Worm (Caenorhabditis elegans) whole organism, midembryonic: ENCODE results near the gene slr-2.

ENCODE experiments used
- T22C8.4 ChIP-seq: fragments of 200-800 bp; sonication (Bioruptor generic); IDR thresholded peaks from 2 replicates; pipeline ENCODE4 v1.3.6; 2022; ENCODE audit warnings: missing genetic modification characterization, missing compliant biosample characterization
- cog-1 ChIP-seq: sonication (generic microtip); optimal IDR thresholded peaks from 2 replicates; lab custom pipeline; 2016; ENCODE audit warnings: missing genetic modification characterization, missing compliant biosample characterization
- flt-1 ChIP-seq: fragments of 200-800 bp; sonication (Bioruptor generic); IDR thresholded peaks from 2 replicates; pipeline ENCODE4 v1.3.6; 2022; ENCODE audit warnings: missing genetic modification characterization, missing compliant biosample characterization
- klf-2 ChIP-seq: fragments of 200-800 bp; sonication (Bioruptor generic); conservative IDR thresholded peaks from 2 replicates; pipeline ENCODE4 v1.3.6; 2022; ENCODE audit warnings: missing genetic modification reagents, missing genetic modification characterization, missing compliant biosample characterization
- med-1 ChIP-seq: sonication (generic microtip); optimal IDR thresholded peaks from 2 replicates; lab custom pipeline; 2017; ENCODE audit warnings: missing genetic modification characterization, mild to moderate bottlenecking, missing compliant biosample characterization, antibody characterized with exemption, missing genetic modification reagents; ENCODE audit not compliant: insufficient read depth
- ref-1 ChIP-seq: fragments of 200-800 bp; sonication (Bioruptor generic); conservative IDR thresholded peaks from 2 replicates; pipeline ENCODE4 v1.3.6; 2022; ENCODE audit warnings: missing genetic modification reagents, missing genetic modification characterization, missing compliant biosample characterization
- tab-1 ChIP-seq: fragments of 200-800 bp; sonication (Bioruptor generic); IDR thresholded peaks from 2 replicates; pipeline ENCODE4 v1.3.6; 2022; ENCODE audit warnings: missing genetic modification characterization, missing compliant biosample characterization
- ztf-23 ChIP-seq: fragments of 200-800 bp; sonication (Bioruptor generic); IDR thresholded peaks from 2 replicates; pipeline ENCODE4 v1.3.6; 2022; ENCODE audit warnings: missing genetic modification reagents, missing genetic modification characterization, missing compliant biosample characterization
- ztf-29 ChIP-seq: fragments of 200-800 bp; sonication (Bioruptor generic); IDR thresholded peaks from 2 replicates; pipeline ENCODE4 v1.3.6; 2022; ENCODE audit warnings: missing genetic modification reagents, missing genetic modification characterization, missing compliant biosample characterization

slr-2 gene

ce11 chrV:18129663-18130272 lies 42.8 kb downstream of the slr-2 start:
- peak; percentile 82 for TF ChIP-seq T22C8.4 (GFP tag; lab: Robert Waterston, UW)

- no peak for TF ChIP-seq med-1 (GFP tag; lab: Kevin White, UChicago)
- TF ChIP-seq ref-1 (GFP tag; lab: Robert Waterston, UW), result no peak
- no peak for TF ChIP-seq cog-1 (tag; lab: Kevin White, UChicago)
- TF ChIP-seq tab-1 (GFP tag; lab: Robert Waterston, UW), result no peak
- no peak for TF ChIP-seq klf-2 (GFP tag; lab: Robert Waterston, UW)
- TF ChIP-seq flt-1, result no peak
These were observed 44.1 kb downstream of the slr-2 start, which contains the start of gene Y37H2A.12 for ce11 chrV:18131049-18131448. TSS of gene Y37H2A.12 (minus strand) at chrV:18131129.

DNA sequence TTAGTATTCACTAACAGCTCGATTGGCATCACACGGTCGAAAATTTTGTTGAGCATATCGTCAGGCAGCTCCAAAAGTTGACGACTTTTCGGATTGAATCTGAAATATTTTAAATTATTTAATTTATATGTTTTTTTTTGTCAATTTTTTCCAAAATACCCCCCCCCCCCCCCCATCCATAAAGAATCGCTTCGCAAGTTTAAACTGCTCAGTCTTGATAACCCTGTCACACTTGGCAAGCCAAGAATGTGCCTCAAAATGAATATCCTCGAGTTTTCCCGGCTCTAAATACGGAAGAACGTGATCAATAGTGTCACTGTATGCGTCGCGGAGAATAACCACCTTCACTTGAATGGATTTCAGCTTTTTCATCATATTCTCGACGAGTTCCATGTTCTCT lies 46.3 kb downstream of the slr-2 start, which contains the start of gene Y37H2A.18:
TSS of gene Y37H2A.18 (minus strand) at position 101 of the 400 bp plus-strand sequence.
- TF ChIP-seq tab-1 (GFP tag; lab: Robert Waterston, UW), result no peak
- TF ChIP-seq cog-1 (tag; lab: Kevin White, UChicago), result no peak
- no peak for TF ChIP-seq med-1 (GFP tag; lab: Kevin White, UChicago)
- TF ChIP-seq ztf-23, result no peak
- TF ChIP-seq ref-1 (GFP tag; lab: Robert Waterston, UW), result no peak
- no peak for TF ChIP-seq flt-1
- no peak for TF ChIP-seq ztf-29 (GFP tag; lab: Robert Waterston, UW)
- TF ChIP-seq T22C8.4 (GFP tag; lab: Robert Waterston, UW), result no peak
- TF ChIP-seq klf-2 (GFP tag; lab: Robert Waterston, UW), result no peak

DNA sequence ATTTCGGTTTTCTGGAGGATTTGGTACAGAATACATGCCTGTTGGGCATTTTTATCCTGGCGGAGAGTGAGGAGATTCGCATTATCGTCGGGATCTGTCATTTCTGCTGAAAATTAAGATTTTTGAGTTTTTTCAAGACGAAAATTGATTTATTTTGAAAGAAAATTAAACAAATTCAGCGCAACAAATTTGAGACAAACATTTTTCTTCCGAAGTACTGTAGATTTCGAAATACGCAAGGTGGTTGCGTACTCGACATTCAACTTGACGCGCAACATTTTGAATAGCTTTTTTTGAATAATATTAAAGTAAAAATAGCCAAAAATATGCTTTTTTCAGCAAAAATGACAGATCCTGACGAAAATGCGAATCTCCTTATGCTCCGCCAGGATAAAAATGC lies 47.5 kb downstream of the slr-2 start, which contains the start of gene Y37H2A.7:
TSS of gene Y37H2A.7 (minus strand) at position 101 of the 400 bp plus-strand sequence.
- TF ChIP-seq klf-2 (GFP tag; lab: Robert Waterston, UW) (no peak), ref-1 (GFP tag; lab: Robert Waterston, UW) (no peak)

DNA sequence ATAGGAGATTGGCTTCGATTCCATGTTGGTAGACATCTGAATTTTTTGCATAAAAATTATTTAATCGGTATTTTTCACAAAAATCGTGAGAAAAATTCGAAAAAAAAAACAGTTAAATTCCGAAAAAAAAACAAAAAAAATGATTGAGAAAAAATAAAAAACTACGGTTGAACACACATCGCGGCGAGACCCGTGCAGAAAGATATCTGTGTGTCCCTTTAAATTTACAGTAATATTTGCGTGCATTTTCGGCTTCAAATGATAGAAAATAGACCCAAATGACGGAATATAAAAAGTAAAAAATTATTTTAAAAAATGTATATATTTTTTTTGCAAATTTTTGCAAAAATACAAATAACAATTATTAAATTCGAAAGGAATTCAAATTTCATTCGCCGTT lies 50.8 kb downstream of the slr-2 start:
- TF ChIP-seq T22C8.4 (GFP tag; lab: Robert Waterston, UW) (no peak), ztf-29 (GFP tag; lab: Robert Waterston, UW) (no peak), ztf-23 (no peak), ref-1 (GFP tag; lab: Robert Waterston, UW) (no peak), klf-2 (GFP tag; lab: Robert Waterston, UW) (no peak), cog-1 (tag; lab: Kevin White, UChicago) (no peak), flt-1 (no peak), tab-1 (GFP tag; lab: Robert Waterston, UW) (no peak), med-1 (GFP tag; lab: Kevin White, UChicago) (no peak)

DNA sequence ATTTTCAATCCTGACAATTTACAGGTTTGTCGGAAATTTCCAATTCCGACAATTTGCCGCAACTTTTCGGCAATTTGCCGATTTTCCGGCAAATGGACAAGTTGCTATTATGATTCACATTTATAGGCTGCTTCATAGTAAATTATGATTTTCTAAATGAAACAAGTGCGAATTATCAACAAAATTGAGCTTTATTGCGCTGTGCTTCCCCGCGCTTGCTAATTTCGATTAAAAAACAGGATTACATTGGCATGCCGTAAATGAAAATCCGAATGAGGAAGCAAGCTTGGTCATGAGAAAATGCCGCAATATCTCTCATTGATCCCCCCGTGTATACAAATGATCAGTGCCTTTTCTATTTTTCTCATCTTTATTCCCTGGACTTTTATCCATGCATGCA lies 51.8 kb downstream of the slr-2 start, which contains the start of gene Y37H2A.10:
TSS of gene Y37H2A.10 (plus strand) at position 301 of the 400 bp plus-strand sequence.
- TF ChIP-seq ztf-23 (no peak), ztf-29 (GFP tag; lab: Robert Waterston, UW) (no peak), med-1 (GFP tag; lab: Kevin White, UChicago) (no peak), T22C8.4 (GFP tag; lab: Robert Waterston, UW) (no peak), ref-1 (GFP tag; lab: Robert Waterston, UW) (no peak), cog-1 (tag; lab: Kevin White, UChicago) (no peak), klf-2 (GFP tag; lab: Robert Waterston, UW) (no peak), tab-1 (GFP tag; lab: Robert Waterston, UW) (no peak), flt-1 (no peak)

- no peak for TF ChIP-seq klf-2 (GFP tag; lab: Robert Waterston, UW)
- no peak for TF ChIP-seq ztf-29 (GFP tag; lab: Robert Waterston, UW)
- TF ChIP-seq tab-1 (GFP tag; lab: Robert Waterston, UW), result no peak
- no peak for TF ChIP-seq ztf-23
- TF ChIP-seq flt-1, result no peak
- no peak for TF ChIP-seq med-1 (GFP tag; lab: Kevin White, UChicago)
- no peak for TF ChIP-seq T22C8.4 (GFP tag; lab: Robert Waterston, UW)
- no peak for TF ChIP-seq ref-1 (GFP tag; lab: Robert Waterston, UW)
- no peak for TF ChIP-seq cog-1 (tag; lab: Kevin White, UChicago)
These were observed 54.2 kb downstream of the slr-2 start, which contains the start of gene Y37H2A.11 for ce11 chrV:18141161-18141560. TSS of gene Y37H2A.11 (plus strand) at chrV:18141461.

DNA sequence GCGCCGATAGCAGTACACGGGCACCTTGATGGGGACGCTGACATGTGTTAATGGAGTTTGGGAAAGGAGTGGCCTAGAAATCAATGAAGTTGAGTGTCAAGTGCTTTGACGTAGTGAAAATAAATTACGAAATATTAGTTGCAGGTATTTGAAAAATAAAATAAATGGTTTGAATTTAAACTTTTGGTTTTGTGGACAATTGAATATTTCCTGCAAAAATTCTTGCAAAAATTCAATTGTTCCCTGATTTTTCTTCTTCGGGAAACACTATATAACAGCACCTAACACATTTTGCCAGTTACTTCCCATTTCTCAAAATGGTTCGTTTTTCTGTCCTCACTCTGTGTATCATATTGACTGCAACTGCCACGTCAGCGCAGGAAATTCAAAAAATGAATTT lies 55.6 kb downstream of the slr-2 start, which contains the start of gene Y37H2A.13:
TSS of gene Y37H2A.13 (plus strand) at position 301 of the 400 bp plus-strand sequence.
- TF ChIP-seq ztf-29 (GFP tag; lab: Robert Waterston, UW) (no peak), cog-1 (tag; lab: Kevin White, UChicago) (no peak), klf-2 (GFP tag; lab: Robert Waterston, UW) (no peak), tab-1 (GFP tag; lab: Robert Waterston, UW) (no peak), ztf-23 (no peak), med-1 (GFP tag; lab: Kevin White, UChicago) (no peak), ref-1 (GFP tag; lab: Robert Waterston, UW) (no peak), T22C8.4 (GFP tag; lab: Robert Waterston, UW) (no peak), flt-1 (no peak)

- TF ChIP-seq med-1 (GFP tag; lab: Kevin White, UChicago), result no peak
- TF ChIP-seq ref-1 (GFP tag; lab: Robert Waterston, UW), result no peak
- no peak for TF ChIP-seq flt-1
- no peak for TF ChIP-seq klf-2 (GFP tag; lab: Robert Waterston, UW)
- no peak for TF ChIP-seq T22C8.4 (GFP tag; lab: Robert Waterston, UW)
- no peak for TF ChIP-seq tab-1 (GFP tag; lab: Robert Waterston, UW)
- TF ChIP-seq cog-1 (tag; lab: Kevin White, UChicago), result no peak
- no peak for TF ChIP-seq ztf-29 (GFP tag; lab: Robert Waterston, UW)
- TF ChIP-seq ztf-23, result no peak
These were observed 56.5 kb downstream of the slr-2 start, which contains the start of gene Y37H2A.14 for ce11 chrV:18143445-18143844. TSS of gene Y37H2A.14 (plus strand) at chrV:18143745.
